Fruit fly (Drosophila melanogaster) whole organism, embryonic: ENCODE measurements around the gene Drsl1.

Experiments used
- Ada2b ChIP-seq: fragments of 200-800 bp; sonication (Bioruptor generic); IDR thresholded peaks from 2 replicates; pipeline ENCODE4 v1.3.6; 2022; ENCODE audit warnings: missing biosample characterization, missing genetic modification characterization
- CG10147 ChIP-seq: fragments of 200-800 bp; sonication (Bioruptor generic); optimal IDR thresholded peaks from 2 replicates; lab custom pipeline; 2019; ENCODE audit warnings: missing biosample characterization, mild to moderate bottlenecking, missing genetic modification characterization, moderate library complexity
- CG10267 ChIP-seq: fragments of 200-800 bp; sonication (Bioruptor generic); optimal IDR thresholded peaks from 2 replicates; lab custom pipeline; 2018; ENCODE audit warnings: missing biosample characterization, mild to moderate bottlenecking, missing genetic modification characterization, moderate library complexity
- CG10654 ChIP-seq: fragments of 200-800 bp; sonication (Bioruptor generic); optimal IDR thresholded peaks from 2 replicates; lab custom pipeline; 2016; ENCODE audit warnings: missing biosample characterization, missing genetic modification characterization
- CG12155 ChIP-seq: fragments of 200-800 bp; sonication (Bioruptor generic); optimal IDR thresholded peaks from 3 replicates; lab custom pipeline; 2016; ENCODE audit warnings: missing biosample characterization, missing genetic modification characterization
- CG12942 ChIP-seq: fragments of 200-800 bp; sonication (Bioruptor generic); optimal IDR thresholded peaks from 3 replicates; lab custom pipeline; 2016; ENCODE audit warnings: missing biosample characterization, missing genetic modification characterization
- CG14050 ChIP-seq: fragments of 200-800 bp; sonication (Bioruptor generic); IDR thresholded peaks from 3 replicates; pipeline ENCODE4 v1.3.6; 2022; ENCODE audit warnings: missing biosample characterization, missing genetic modification characterization
- CG14441 ChIP-seq: fragments of 200-800 bp; sonication (Bioruptor generic); IDR thresholded peaks from 2 replicates; pipeline ENCODE4 v1.3.6; 2022; ENCODE audit warnings: missing biosample characterization, missing genetic modification characterization
- CG16815 ChIP-seq: fragments of 200-800 bp; sonication (Bioruptor generic); optimal IDR thresholded peaks from 3 replicates; lab custom pipeline; 2017; ENCODE audit warnings: missing biosample characterization, mild to moderate bottlenecking, missing genetic modification characterization
- CG16863 ChIP-seq: fragments of 200-800 bp; sonication (Bioruptor generic); optimal IDR thresholded peaks from 3 replicates; lab custom pipeline; 2016; ENCODE audit warnings: missing biosample characterization, missing genetic modification characterization
- CG18262 ChIP-seq: fragments of 200-800 bp; optimal IDR thresholded peaks from 3 replicates; lab custom pipeline; 2019; ENCODE audit warnings: missing biosample characterization, mild to moderate bottlenecking, missing genetic modification characterization, moderate library complexity
- CG2712 ChIP-seq: fragments of 200-800 bp; optimal IDR thresholded peaks from 3 replicates; lab custom pipeline; 2019; ENCODE audit warnings: missing biosample characterization, mild to moderate bottlenecking, missing genetic modification characterization, moderate library complexity
- CG2889 ChIP-seq: fragments of 200-800 bp; sonication (Bioruptor generic); IDR thresholded peaks from 3 replicates; pipeline ENCODE4 v1.3.6; 2022; ENCODE audit warnings: missing biosample characterization, missing genetic modification characterization
- CG32532 ChIP-seq: fragments of 200-800 bp; sonication (Bioruptor generic); IDR thresholded peaks from 2 replicates; pipeline ENCODE4 v1.3.6; 2022; ENCODE audit warnings: missing biosample characterization, missing genetic modification characterization
- CG33557 ChIP-seq: fragments of 200-800 bp; sonication (Bioruptor generic); optimal IDR thresholded peaks from 2 replicates; lab custom pipeline; 2019; ENCODE audit warnings: missing biosample characterization, mild to moderate bottlenecking, missing genetic modification characterization, moderate library complexity
- CG4404 ChIP-seq: fragments of 200-800 bp; sonication (Bioruptor generic); IDR thresholded peaks from 2 replicates; pipeline ENCODE4 v1.3.6; 2022; ENCODE audit warnings: missing biosample characterization, missing genetic modification characterization
- CG5180 ChIP-seq: fragments of 200-800 bp; sonication (Bioruptor generic); optimal IDR thresholded peaks from 3 replicates; lab custom pipeline; 2017; ENCODE audit warnings: missing biosample characterization, missing genetic modification characterization, mild to moderate bottlenecking, moderate library complexity, missing genetic modification reagents
- CG8281 ChIP-seq: fragments of 200-800 bp; sonication (Bioruptor generic); optimal IDR thresholded peaks from 2 replicates; lab custom pipeline; 2018; ENCODE audit warnings: missing biosample characterization, mild to moderate bottlenecking, missing genetic modification characterization, moderate library complexity
- CG8765 ChIP-seq: fragments of 200-800 bp; sonication (Bioruptor generic); IDR thresholded peaks from 2 replicates; pipeline ENCODE4 v1.3.6; 2022; ENCODE audit warnings: missing biosample characterization, missing genetic modification characterization
- CG8944 ChIP-seq: fragments of 200-800 bp; sonication (Bioruptor generic); optimal IDR thresholded peaks from 3 replicates; lab custom pipeline; 2016; ENCODE audit warnings: missing biosample characterization, missing genetic modification characterization
- CG9215 ChIP-seq: fragments of 200-800 bp; sonication (Bioruptor generic); IDR thresholded peaks from 2 replicates; pipeline ENCODE4 v1.3.6; 2022; ENCODE audit warnings: missing biosample characterization, missing genetic modification characterization
- D19A ChIP-seq: fragments of 200-800 bp; optimal IDR thresholded peaks from 3 replicates; lab custom pipeline; 2019; ENCODE audit warnings: missing biosample characterization, mild to moderate bottlenecking, missing genetic modification characterization, moderate library complexity
- D19B ChIP-seq: fragments of 200-800 bp; sonication (Bioruptor generic); optimal IDR thresholded peaks from 2 replicates; lab custom pipeline; 2017; ENCODE audit warnings: missing biosample characterization, mild to moderate bottlenecking, missing genetic modification characterization
- E2f2 ChIP-seq: fragments of 200-800 bp; sonication (Bioruptor generic); IDR thresholded peaks from 2 replicates; pipeline ENCODE4 v1.3.6; 2022; ENCODE audit warnings: missing biosample characterization, missing genetic modification characterization
- H15 ChIP-seq: fragments of 200-800 bp; sonication (Bioruptor generic); IDR thresholded peaks from 3 replicates; pipeline ENCODE4 v1.3.6; 2022; ENCODE audit warnings: missing biosample characterization, missing genetic modification characterization
- HLHmδ ChIP-seq: fragments of 200-800 bp; sonication (Bioruptor generic); optimal IDR thresholded peaks from 2 replicates; lab custom pipeline; 2018; ENCODE audit warnings: missing biosample characterization, mild to moderate bottlenecking, missing genetic modification characterization, moderate library complexity
- HmgZ ChIP-seq: fragments of 200-800 bp; sonication (Bioruptor generic); optimal IDR thresholded peaks from 2 replicates; lab custom pipeline; 2018; ENCODE audit warnings: missing biosample characterization, mild to moderate bottlenecking, missing genetic modification characterization
- Lim3 ChIP-seq: fragments of 200-800 bp; sonication (Bioruptor generic); IDR thresholded peaks from 2 replicates; pipeline ENCODE4 v1.3.6; 2022; ENCODE audit warnings: missing biosample characterization, missing genetic modification characterization
- Neu2 ChIP-seq: fragments of 200-800 bp; sonication (Bioruptor generic); optimal IDR thresholded peaks from 3 replicates; lab custom pipeline; 2016; ENCODE audit warnings: missing biosample characterization, missing genetic modification characterization, borderline replicate concordance
- Nf-YC ChIP-seq: fragments of 200-800 bp; optimal IDR thresholded peaks from 3 replicates; lab custom pipeline; 2019; ENCODE audit warnings: missing biosample characterization, mild to moderate bottlenecking, missing genetic modification characterization, moderate library complexity
- Ptx1 ChIP-seq: fragments of 200-800 bp; sonication (Bioruptor generic); IDR thresholded peaks from 2 replicates; pipeline ENCODE4 v1.3.6; 2022; ENCODE audit warnings: missing biosample characterization, missing genetic modification characterization
- Taf1 ChIP-seq: fragments of 200-800 bp; sonication (Bioruptor generic); IDR thresholded peaks from 2 replicates; pipeline ENCODE4 v1.3.6; 2022; ENCODE audit warnings: missing biosample characterization, missing genetic modification characterization
- Xbp1 ChIP-seq: fragments of 200-800 bp; sonication (Bioruptor generic); optimal IDR thresholded peaks from 3 replicates; lab custom pipeline; 2016; ENCODE audit warnings: missing biosample characterization, mild to moderate bottlenecking, missing genetic modification characterization
- amos ChIP-seq: fragments of 200-800 bp; sonication (Bioruptor generic); IDR thresholded peaks from 2 replicates; pipeline ENCODE4 v1.3.6; 2022; ENCODE audit warnings: missing biosample characterization, missing genetic modification characterization; ENCODE audit not compliant: partially characterized antibody
- aop ChIP-seq: fragments of 200-800 bp; sonication (Bioruptor generic); IDR thresholded peaks from 2 replicates; pipeline ENCODE4 v1.3.6; 2022; ENCODE audit warnings: missing biosample characterization, missing genetic modification characterization
- dpn ChIP-seq, 2 experiments: fragments of 200-800 bp; sonication (Bioruptor generic); optimal IDR thresholded peaks; 3 replicates each; lab custom pipeline; 2016; ENCODE audit warnings: missing biosample characterization in 2 of 2, missing genetic modification characterization in 2 of 2
- eve ChIP-seq, 2 experiments: fragments of >200 bp; optimal IDR thresholded peaks; 2 replicates each; lab custom pipeline; 2017; ENCODE audit warnings: missing biosample characterization in 2 of 2, missing genetic modification characterization in 2 of 2
- fu2 ChIP-seq: fragments of 200-800 bp; sonication (Bioruptor generic); optimal IDR thresholded peaks from 2 replicates; lab custom pipeline; 2016; ENCODE audit warnings: missing biosample characterization, missing genetic modification characterization
- gce ChIP-seq: fragments of 200-800 bp; sonication (Bioruptor generic); IDR thresholded peaks from 3 replicates; pipeline ENCODE4 v1.3.6; 2022; ENCODE audit warnings: missing biosample characterization, missing genetic modification characterization
- gcm ChIP-seq: fragments of 200-800 bp; sonication (Bioruptor generic); optimal IDR thresholded peaks from 2 replicates; lab custom pipeline; 2019; ENCODE audit warnings: missing biosample characterization, mild to moderate bottlenecking, missing genetic modification characterization, moderate library complexity
- gfzf ChIP-seq: fragments of 200-800 bp; sonication (Bioruptor generic); optimal IDR thresholded peaks from 2 replicates; lab custom pipeline; 2016; ENCODE audit warnings: missing biosample characterization, mild to moderate bottlenecking, missing genetic modification characterization, moderate library complexity
- her ChIP-seq: fragments of 200-800 bp; sonication (Bioruptor generic); optimal IDR thresholded peaks from 2 replicates; lab custom pipeline; 2016; ENCODE audit warnings: missing biosample characterization, missing genetic modification characterization
- ind ChIP-seq: fragments of 200-800 bp; sonication (Bioruptor generic); optimal IDR thresholded peaks from 3 replicates; lab custom pipeline; 2016; ENCODE audit warnings: missing biosample characterization, missing genetic modification characterization
- inv ChIP-seq: fragments of 200-800 bp; sonication (Bioruptor generic); IDR thresholded peaks from 2 replicates; pipeline ENCODE4 v1.3.6; 2022; ENCODE audit warnings: missing biosample characterization, missing genetic modification characterization; ENCODE audit not compliant: partially characterized antibody
- nerfin-1 ChIP-seq: fragments of 200-800 bp; sonication (Bioruptor generic); optimal IDR thresholded peaks from 3 replicates; lab custom pipeline; 2019; ENCODE audit warnings: missing biosample characterization, mild to moderate bottlenecking, missing genetic modification characterization, moderate library complexity
- pan ChIP-seq, 4 experiments: fragments of >200 bp in 3 of 4; fragments of 200-800 bp in 1 of 4; sonication (Bioruptor generic) in 1 of 4; optimal IDR thresholded peaks in 3 of 4; IDR thresholded peaks in 1 of 4; 2 replicates each; pipeline versions ENCODE4 v1.3.6 to Lab custom; 2017 to 2022; ENCODE audit warnings: missing biosample characterization in 2 of 4, missing genetic modification characterization in 2 of 4, mixed read lengths in 1 of 4
- peb ChIP-seq: fragments of 200-800 bp; sonication (Bioruptor generic); IDR thresholded peaks from 2 replicates; pipeline ENCODE4 v1.3.6; 2022; ENCODE audit warnings: missing biosample characterization, missing genetic modification characterization
- slbo ChIP-seq: fragments of 200-800 bp; sonication (Bioruptor generic); IDR thresholded peaks from 2 replicates; pipeline ENCODE4 v1.3.6; 2022; ENCODE audit warnings: missing biosample characterization, missing genetic modification characterization
- slp2 ChIP-seq: fragments of 200-800 bp; sonication (Bioruptor generic); optimal IDR thresholded peaks from 2 replicates; lab custom pipeline; 2016; ENCODE audit warnings: missing biosample characterization, missing genetic modification characterization
- unc-4 ChIP-seq: fragments of 200-800 bp; sonication (Bioruptor generic); IDR thresholded peaks from 2 replicates; pipeline ENCODE4 v1.3.6; 2022; ENCODE audit warnings: missing biosample characterization, missing genetic modification characterization; ENCODE audit not compliant: partially characterized antibody
- zfh1 ChIP-seq: fragments of 200-800 bp; sonication (Bioruptor generic); IDR thresholded peaks from 3 replicates; pipeline ENCODE4 v1.3.6; 2022; ENCODE audit warnings: missing biosample characterization, missing genetic modification characterization

The Drsl1 gene

dm6 chr3L:3334784-3335183 lies 804 bp downstream of the Drsl1 start, which contains the start of gene CG14969 (continued):
- no peak for TF ChIP-seq CG32532 (GFP tag; lab: Robert Waterston, UW)
- no peak for TF ChIP-seq H15
- no peak for TF ChIP-seq CG12155 (GFP tag; lab: Kevin White, UChicago)
- 0 out of 2 replicates have a peak, but pooled peaks have one; percentile 12 for TF ChIP-seq inv (GFP tag; lab: Robert Waterston, UW)
- no peak for TF ChIP-seq CG12942 (GFP tag; lab: Kevin White, UChicago)
- TF ChIP-seq CG33557 (GFP tag; lab: Kevin White, UChicago) = no peak
- peak; percentile 22 for TF ChIP-seq HmgZ
- peak; percentile 10 for TF ChIP-seq Xbp1
- TF ChIP-seq Neu2 (GFP tag; lab: Kevin White, UChicago) = no peak
- no peak for TF ChIP-seq slp2
- no peak for TF ChIP-seq HLHmδ (GFP tag; lab: Kevin White, UChicago)
- TF ChIP-seq aop (GFP tag; lab: Robert Waterston, UW) = no peak
- TF ChIP-seq CG14050 = no peak
- peak; percentile 95 for TF ChIP-seq E2f2 (GFP tag; lab: Robert Waterston, UW)
- no peak for TF ChIP-seq peb (GFP tag; lab: Robert Waterston, UW)
- no peak for TF ChIP-seq CG4404 (GFP tag; lab: Robert Waterston, UW)
- TF ChIP-seq CG2889 = no peak
- no peak for TF ChIP-seq CG18262 (tag; lab: Kevin White, UChicago)
- TF ChIP-seq gfzf (GFP tag; lab: Kevin White, UChicago) = peak; percentile 40
- no peak for TF ChIP-seq pan (optimal IDR thresholded peaks at IDR 0.05; lab: Kevin White, UChicago)
- TF ChIP-seq pan (GFP tag; optimal IDR thresholded peaks at IDR 0.05 in 1 of 2, IDR thresholded peaks at IDR 0.05 in 1 of 2) = no peak
- no peak for TF ChIP-seq Nf-YC (tag; lab: Kevin White, UChicago)
- no peak for TF ChIP-seq D19A (tag; lab: Kevin White, UChicago)
- peak; percentile 56 for TF ChIP-seq unc-4 (GFP tag; lab: Robert Waterston, UW)
- TF ChIP-seq CG5180 (GFP tag; lab: Kevin White, UChicago) = no peak
- no peak for TF ChIP-seq fu2 (GFP tag; lab: Kevin White, UChicago)
- TF ChIP-seq CG2712 (tag; lab: Kevin White, UChicago) = peak; percentile 15
- peak; percentile 25; the same call in 1 of the 2 replicates for TF ChIP-seq slbo
- TF ChIP-seq amos (GFP tag; lab: Robert Waterston, UW) = peak; percentile 50; the same call in 1 of the 2 replicates
- TF ChIP-seq gcm (GFP tag; lab: Kevin White, UChicago) = no peak
- no peak for TF ChIP-seq nerfin-1 (tag; lab: Kevin White, UChicago)
- TF ChIP-seq Taf1 (GFP tag; lab: Robert Waterston, UW) = no peak
- no peak for TF ChIP-seq D19B (GFP tag; lab: Kevin White, UChicago)
- no peak for TF ChIP-seq CG14441 (GFP tag; lab: Robert Waterston, UW)
- no peak for TF ChIP-seq CG8281 (tag; lab: Kevin White, UChicago)
- no peak for TF ChIP-seq ind (GFP tag; lab: Kevin White, UChicago)
- peak; percentile 9 for TF ChIP-seq CG10267
- no peak for TF ChIP-seq CG8944 (GFP tag; lab: Kevin White, UChicago)
- no peak for TF ChIP-seq zfh1 (GFP tag; lab: Robert Waterston, UW)
- TF ChIP-seq CG16863 (GFP tag; lab: Kevin White, UChicago) = no peak
- no peak for TF ChIP-seq CG10147 (GFP tag; lab: Kevin White, UChicago)
- no peak for TF ChIP-seq Ptx1 (GFP tag; lab: Robert Waterston, UW)
- no peak for TF ChIP-seq CG10654 (GFP tag; lab: Kevin White, UChicago)
- TF ChIP-seq CG8765 (GFP tag; lab: Robert Waterston, UW) = no peak
- peak in 1 of 2 experiments; percentile 32 for TF ChIP-seq dpn (GFP tag; optimal IDR thresholded peaks at IDR 0.05; lab: Kevin White, UChicago)
- TF ChIP-seq CG9215 (GFP tag; lab: Robert Waterston, UW) = no peak
- TF ChIP-seq Lim3 (GFP tag; lab: Robert Waterston, UW) = no peak
- no peak for TF ChIP-seq CG16815 (GFP tag; lab: Kevin White, UChicago)
- no peak for TF ChIP-seq gce (GFP tag; lab: Robert Waterston, UW)
- TF ChIP-seq Ada2b (GFP tag; lab: Robert Waterston, UW) = no peak
- peak; percentile 3 for TF ChIP-seq her (GFP tag; lab: Kevin White, UChicago)
- TF ChIP-seq eve (GFP tag; optimal IDR thresholded peaks at IDR 0.05; lab: Kevin White, UChicago) = no peak
